Fruit fly (Drosophila melanogaster) whole organism, prepupa: ENCODE results near the gene CG14990.

ENCODE experiments used
- CG10631 ChIP-seq: fragments of 200-800 bp; sonication (Bioruptor generic); optimal IDR thresholded peaks from 2 replicates; lab custom pipeline; 2016; ENCODE audit warnings: missing biosample characterization, missing genetic modification characterization
- CG10669 ChIP-seq: fragments of 200-800 bp; sonication (Bioruptor generic); optimal IDR thresholded peaks from 3 replicates; lab custom pipeline; 2018; ENCODE audit warnings: missing biosample characterization, mild to moderate bottlenecking, missing genetic modification characterization, moderate library complexity
- CG11762 ChIP-seq: fragments of 200-800 bp; sonication (Bioruptor generic); optimal IDR thresholded peaks from 3 replicates; lab custom pipeline; 2016; ENCODE audit warnings: missing biosample characterization, missing genetic modification characterization; ENCODE audit not compliant: insufficient read depth
- CG11902 ChIP-seq: fragments of 200-800 bp; sonication (Bioruptor generic); optimal IDR thresholded peaks from 3 replicates; lab custom pipeline; 2016; ENCODE audit warnings: missing biosample characterization, missing genetic modification characterization
- CG15336 ChIP-seq: fragments of 200-800 bp; sonication (Bioruptor generic); IDR thresholded peaks from 2 replicates; pipeline ENCODE4 v1.3.6; 2022; ENCODE audit warnings: missing biosample characterization, missing genetic modification characterization
- CG1621 ChIP-seq: fragments of 200-800 bp; sonication (Bioruptor generic); optimal IDR thresholded peaks from 3 replicates; lab custom pipeline; 2018; ENCODE audit warnings: missing biosample characterization, mild to moderate bottlenecking, missing genetic modification characterization
- CG16779 ChIP-seq: fragments of 200-800 bp; sonication (Bioruptor generic); optimal IDR thresholded peaks from 3 replicates; lab custom pipeline; 2017; ENCODE audit warnings: missing biosample characterization, mild to moderate bottlenecking, missing genetic modification characterization
- CG3032 ChIP-seq: fragments of 200-800 bp; optimal IDR thresholded peaks from 2 replicates; lab custom pipeline; 2019; ENCODE audit warnings: missing biosample characterization, mild to moderate bottlenecking, missing genetic modification characterization, moderate library complexity
- CG32006 ChIP-seq: fragments of 200-800 bp; sonication (Bioruptor generic); optimal IDR thresholded peaks from 3 replicates; lab custom pipeline; 2017; ENCODE audit warnings: missing biosample characterization, mild to moderate bottlenecking, missing genetic modification characterization
- CG34406 ChIP-seq: fragments of 200-800 bp; sonication (Bioruptor generic); optimal IDR thresholded peaks from 3 replicates; lab custom pipeline; 2016; ENCODE audit warnings: missing biosample characterization, missing genetic modification characterization
- CG6163 ChIP-seq: fragments of 200-800 bp; sonication (Bioruptor generic); IDR thresholded peaks from 3 replicates; pipeline ENCODE4 v1.3.6; 2022; ENCODE audit warnings: missing biosample characterization, missing genetic modification characterization
- CG6276 ChIP-seq: fragments of 200-800 bp; sonication (Bioruptor generic); optimal IDR thresholded peaks from 2 replicates; lab custom pipeline; 2017; ENCODE audit warnings: missing biosample characterization, mild to moderate bottlenecking, missing genetic modification characterization
- CG6792 ChIP-seq: fragments of 200-800 bp; sonication (Bioruptor generic); optimal IDR thresholded peaks from 3 replicates; lab custom pipeline; 2016; ENCODE audit warnings: missing biosample characterization, missing genetic modification characterization
- CG6854 ChIP-seq: fragments of 200-800 bp; sonication (Bioruptor generic); optimal IDR thresholded peaks from 2 replicates; lab custom pipeline; 2017; ENCODE audit warnings: missing biosample characterization, mild to moderate bottlenecking, missing genetic modification characterization
- CG8119 ChIP-seq: fragments of 200-800 bp; sonication (Bioruptor generic); IDR thresholded peaks from 3 replicates; pipeline ENCODE4 v1.3.6; 2022; ENCODE audit warnings: missing biosample characterization, missing genetic modification characterization
- CG9139 ChIP-seq: fragments of 200-800 bp; sonication (Bioruptor generic); optimal IDR thresholded peaks from 3 replicates; lab custom pipeline; 2017; ENCODE audit warnings: missing biosample characterization, mild to moderate bottlenecking, missing genetic modification characterization
- Eip78C ChIP-seq: fragments of 200-800 bp; sonication (Bioruptor generic); peaks from one replicate; lab custom pipeline; 2016; ENCODE audit warnings: missing biosample characterization, missing genetic modification characterization
- Ets21C ChIP-seq: fragments of 200-800 bp; sonication (Bioruptor generic); optimal IDR thresholded peaks from 3 replicates; lab custom pipeline; 2016; ENCODE audit warnings: missing biosample characterization, missing genetic modification characterization
- Ets96B ChIP-seq: fragments of 200-800 bp; optimal IDR thresholded peaks from 2 replicates; lab custom pipeline; 2019; ENCODE audit warnings: missing biosample characterization, mild to moderate bottlenecking, missing genetic modification characterization, moderate library complexity
- Hr4 ChIP-seq: fragments of 200-800 bp; sonication (Bioruptor generic); optimal IDR thresholded peaks from 3 replicates; lab custom pipeline; 2016; ENCODE audit warnings: missing biosample characterization, missing genetic modification characterization
- Met ChIP-seq: fragments of 200-800 bp; sonication (Bioruptor generic); optimal IDR thresholded peaks from 3 replicates; lab custom pipeline; 2016; ENCODE audit warnings: missing biosample characterization, missing genetic modification characterization
- OdsH ChIP-seq: fragments of 200-800 bp; sonication (Bioruptor generic); optimal IDR thresholded peaks from 3 replicates; lab custom pipeline; 2016; ENCODE audit warnings: missing biosample characterization, missing genetic modification characterization
- Smox ChIP-seq: fragments of 200-800 bp; sonication (Bioruptor generic); optimal IDR thresholded peaks from 3 replicates; lab custom pipeline; 2016; ENCODE audit warnings: missing biosample characterization, missing genetic modification characterization
- Sox14 ChIP-seq: fragments of 200-800 bp; sonication (Bioruptor generic); optimal IDR thresholded peaks from 3 replicates; lab custom pipeline; 2016; ENCODE audit warnings: missing biosample characterization, missing genetic modification characterization
- cyc ChIP-seq: fragments of 200-800 bp; sonication (Bioruptor generic); optimal IDR thresholded peaks from 3 replicates; lab custom pipeline; 2016; ENCODE audit warnings: missing biosample characterization, missing genetic modification characterization
- dac ChIP-seq: fragments of 200-800 bp; sonication (Bioruptor generic); optimal IDR thresholded peaks from 2 replicates; lab custom pipeline; 2017; ENCODE audit warnings: missing biosample characterization, mild to moderate bottlenecking, missing genetic modification characterization
- dsx ChIP-seq: fragments of 200-800 bp; optimal IDR thresholded peaks from 3 replicates; lab custom pipeline; 2019; ENCODE audit warnings: missing biosample characterization, mild to moderate bottlenecking, missing genetic modification characterization, moderate library complexity; ENCODE audit not compliant: poor library complexity, severe bottlenecking
- eg ChIP-seq: fragments of 200-800 bp; sonication (Bioruptor generic); IDR thresholded peaks from 3 replicates; pipeline ENCODE4 v1.3.6; 2022; ENCODE audit warnings: missing biosample characterization, missing genetic modification characterization
- fkh ChIP-seq: fragments of 200-800 bp; sonication (Bioruptor generic); optimal IDR thresholded peaks from 3 replicates; lab custom pipeline; 2017; ENCODE audit warnings: missing biosample characterization, mild to moderate bottlenecking, missing genetic modification characterization, moderate library complexity
- net ChIP-seq: fragments of 200-800 bp; sonication (Bioruptor generic); optimal IDR thresholded peaks from 3 replicates; lab custom pipeline; 2016; ENCODE audit warnings: missing biosample characterization, missing genetic modification characterization
- salr ChIP-seq, 2 experiments: fragments of 200-800 bp; sonication (Bioruptor generic); optimal IDR thresholded peaks; 3 replicates each; lab custom pipeline; 2016 to 2018; ENCODE audit warnings: missing biosample characterization in 2 of 2, missing genetic modification characterization in 2 of 2, mild to moderate bottlenecking in 1 of 2
- ss ChIP-seq, 2 experiments: fragments of 200-800 bp; sonication (Bioruptor generic); optimal IDR thresholded peaks; 2 replicates in 1 of 2; 3 replicates in 1 of 2; lab custom pipeline; 2017 to 2018; ENCODE audit warnings: mild to moderate bottlenecking in 2 of 2, missing biosample characterization in 2 of 2, missing genetic modification characterization in 2 of 2, moderate library complexity in 1 of 2
- svp ChIP-seq: fragments of 200-800 bp; sonication (Bioruptor generic); peaks from one replicate; lab custom pipeline; 2016; ENCODE audit warnings: missing biosample characterization, missing genetic modification characterization
- vri ChIP-seq: fragments of 200-800 bp; sonication (Bioruptor generic); optimal IDR thresholded peaks from 3 replicates; lab custom pipeline; 2016; ENCODE audit warnings: missing biosample characterization, mild to moderate bottlenecking, missing genetic modification characterization

CG14990 gene

dm6 chr3L:4102496-4103257 lies 9.7 kb downstream of the CG14990 start, which contains the start of gene CG14995 (continued):
- TF ChIP-seq eg (GFP tag; lab: Robert Waterston, UW) (0 out of 3 replicates have a peak, but pooled peaks have one; percentile 31), CG10669 (no peak), CG11762 (GFP tag; lab: Kevin White, UChicago) (no peak), dsx (GFP tag; lab: Kevin White, UChicago) (peak; percentile 67), CG8119 (peak; percentile 33; the same call in 2 of the 3 replicates), Ets96B (tag; lab: Kevin White, UChicago) (peak; percentile 2), Met (no peak), CG6276 (GFP tag; lab: Kevin White, UChicago) (peak; percentile 22), CG11902 (GFP tag; lab: Kevin White, UChicago) (no peak), CG16779 (tag; lab: Kevin White, UChicago) (peak; percentile 57), CG15336 (GFP tag; lab: Robert Waterston, UW) (peak; percentile 58; the same call in 1 of the 2 replicates), CG34406 (GFP tag; lab: Kevin White, UChicago) (no peak), net (no peak), Sox14 (GFP tag; lab: Kevin White, UChicago) (peak; percentile 33), CG6792 (GFP tag; lab: Kevin White, UChicago) (no peak), OdsH (no peak), Smox (GFP tag; lab: Kevin White, UChicago) (no peak), salr (GFP tag; optimal IDR thresholded peaks at IDR 0.05; lab: Kevin White, UChicago) (no peak), CG32006 (no peak), CG3032 (tag; lab: Kevin White, UChicago) (no peak), cyc (GFP tag; lab: Kevin White, UChicago) (no peak)

dm6 chr3L:4103258-4104247 lies 10.5 kb downstream of the CG14990 start, which contains the start of gene Fit1:
Gene Fit1 (plus strand): TSS chr3L:4103564.
- TF ChIP-seq Eip78C (GFP tag; lab: Kevin White, UChicago) (peak; percentile 23), CG3032 (tag; lab: Kevin White, UChicago) (no peak), vri (GFP tag; lab: Kevin White, UChicago) (peak; percentile 62), CG1621 (tag; lab: Kevin White, UChicago) (peak; percentile 14), CG6163 (0 out of 3 replicates have a peak, but pooled peaks have one; percentile 32), Hr4 (GFP tag; lab: Kevin White, UChicago) (no peak), CG10631 (GFP tag; lab: Kevin White, UChicago) (no peak), Sox14 (GFP tag; lab: Kevin White, UChicago) (peak; percentile 41), fkh (GFP tag; lab: Kevin White, UChicago) (peak; percentile 43), ss (GFP tag; optimal IDR thresholded peaks at IDR 0.05; lab: Kevin White, UChicago) (peak; percentile 20 to 28), CG9139 (GFP tag; lab: Kevin White, UChicago) (no peak), CG16779 (tag; lab: Kevin White, UChicago) (no peak), Ets21C (GFP tag; lab: Kevin White, UChicago) (no peak), svp (GFP tag; lab: Kevin White, UChicago) (peak; percentile 83), CG6854 (no peak), eg (GFP tag; lab: Robert Waterston, UW) (0 out of 3 replicates have a peak, but pooled peaks have one; percentile 22), dac (GFP tag; lab: Kevin White, UChicago) (no peak), Met (no peak)
